Worm (Caenorhabditis elegans) whole organism, L2 larva: Measurements from ENCODE around the gene fbxa-150.

Source experiments
- R02D3.7 ChIP-seq: fragments of 150-350 bp; optimal IDR thresholded peaks from 2 replicates; lab custom pipeline; 2014; ENCODE audit warnings: missing biosample characterization, missing genetic modification characterization
- ama-1 ChIP-seq: fragments of 150-350 bp; optimal IDR thresholded peaks from 2 replicates; lab custom pipeline; 2018; ENCODE audit warnings: inconsistent platforms
- dmd-4 ChIP-seq: sonication (generic microtip); optimal IDR thresholded peaks from 2 replicates; lab custom pipeline; 2017; ENCODE audit warnings: missing biosample characterization, missing genetic modification characterization
- egl-27 ChIP-seq: sonication (generic microtip); optimal IDR thresholded peaks from 3 replicates; lab custom pipeline; 2017; ENCODE audit warnings: missing biosample characterization, missing genetic modification reagents, missing genetic modification characterization
- fos-1 ChIP-seq: fragments of 150-350 bp; optimal IDR thresholded peaks from 2 replicates; lab custom pipeline; 2014; ENCODE audit warnings: missing biosample characterization, missing genetic modification characterization
- lin-13 ChIP-seq: fragments of 150-350 bp; optimal IDR thresholded peaks from 2 replicates; lab custom pipeline; 2014; ENCODE audit warnings: missing biosample characterization, missing genetic modification reagents, missing genetic modification characterization
- nhr-12 ChIP-seq: fragments of 150-350 bp; optimal IDR thresholded peaks from 2 replicates; lab custom pipeline; 2014; ENCODE audit warnings: missing biosample characterization, missing genetic modification characterization
- nhr-25 ChIP-seq: fragments of 150-350 bp; sonication (generic microtip); optimal IDR thresholded peaks from 3 replicates; lab custom pipeline; 2014; ENCODE audit warnings: missing biosample characterization, missing genetic modification characterization
- snpc-4 ChIP-seq: fragments of 150-350 bp; optimal IDR thresholded peaks from 2 replicates; lab custom pipeline; 2014; ENCODE audit warnings: missing biosample characterization, missing genetic modification characterization
- unc-62 ChIP-seq: fragments of 150-350 bp; optimal IDR thresholded peaks from 2 replicates; lab custom pipeline; 2014; ENCODE audit warnings: missing biosample characterization, missing genetic modification reagents, missing genetic modification characterization

DNA sequence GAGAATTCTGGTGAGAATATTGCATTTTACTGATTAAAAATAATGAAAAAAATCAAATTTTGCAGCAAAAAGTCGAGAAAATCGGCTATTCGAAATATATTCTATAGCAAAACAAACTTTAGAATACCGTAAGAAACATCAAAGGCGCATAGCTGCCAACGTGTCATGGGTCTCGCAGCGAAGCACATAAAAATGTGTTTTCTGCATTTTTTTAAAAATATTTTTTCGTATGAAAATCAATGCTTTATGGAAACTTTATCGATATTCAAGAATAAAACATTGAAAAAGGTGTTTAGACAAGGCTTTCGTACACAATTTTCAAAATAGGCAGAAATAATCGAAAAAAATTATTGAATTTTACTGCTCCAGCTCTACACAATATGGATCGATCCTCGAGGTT is 45.9 kb upstream of the fbxa-150 start:
- no peak for TF ChIP-seq egl-27
- no peak for TF ChIP-seq nhr-12 (tag; lab: Kevin White, UChicago)
- no peak for TF ChIP-seq unc-62
- no peak for TF ChIP-seq dmd-4 (tag; lab: Kevin White, UChicago)
- no peak for TF ChIP-seq fos-1 (tag; lab: Kevin White, UChicago)
- no peak for TF ChIP-seq ama-1 (lab: Kevin White, UChicago)
- TF ChIP-seq lin-13 (GFP tag; lab: Kevin White, UChicago): no peak
- TF ChIP-seq snpc-4: no peak
- TF ChIP-seq R02D3.7 (tag; lab: Kevin White, UChicago): no peak
- no peak for TF ChIP-seq nhr-25 (tag; lab: Kevin White, UChicago)
